Worm (Caenorhabditis elegans) whole organism, late embryonic: Measurements from ENCODE around the gene melo-1.

ENCODE experiments used
- ahr-1 ChIP-seq: sonication (generic microtip); optimal IDR thresholded peaks from 2 replicates; lab custom pipeline; 2016; ENCODE audit warnings: missing genetic modification characterization, missing compliant biosample characterization
- ceh-30 ChIP-seq: fragments of 150-350 bp; optimal IDR thresholded peaks from 2 replicates; lab custom pipeline; 2014; ENCODE audit warnings: missing biosample characterization, missing genetic modification characterization
- dmd-4 ChIP-seq: sonication (generic microtip); optimal IDR thresholded peaks from 2 replicates; lab custom pipeline; 2016; ENCODE audit warnings: borderline replicate concordance, missing genetic modification characterization, missing compliant biosample characterization
- dve-1 ChIP-seq: sonication (generic microtip); optimal IDR thresholded peaks from 2 replicates; lab custom pipeline; 2017; ENCODE audit warnings: antibody characterized with exemption, mild to moderate bottlenecking, missing genetic modification characterization, missing compliant biosample characterization
- gmeb-2 ChIP-seq: sonication (generic microtip); optimal IDR thresholded peaks from 2 replicates; lab custom pipeline; 2016; ENCODE audit warnings: missing genetic modification characterization, inconsistent platforms, missing compliant biosample characterization
- nhr-11 ChIP-seq: fragments of 150-350 bp; optimal IDR thresholded peaks from 2 replicates; lab custom pipeline; 2014; ENCODE audit warnings: missing biosample characterization, missing genetic modification characterization
- pha-4 ChIP-seq: fragments of 150-350 bp; optimal IDR thresholded peaks from 2 replicates; lab custom pipeline; 2018; ENCODE audit warnings: missing biosample characterization, missing genetic modification reagents, missing genetic modification characterization
- pqm-1 ChIP-seq: sonication (generic microtip); optimal IDR thresholded peaks from 2 replicates; lab custom pipeline; 2016; ENCODE audit warnings: missing genetic modification characterization, missing compliant biosample characterization
- pros-1 ChIP-seq: fragments of 150-350 bp; optimal IDR thresholded peaks from 2 replicates; lab custom pipeline; 2014; ENCODE audit warnings: missing biosample characterization, missing genetic modification reagents, missing genetic modification characterization
- unc-42 ChIP-seq: sonication (generic microtip); optimal IDR thresholded peaks from 2 replicates; lab custom pipeline; 2016; ENCODE audit warnings: missing genotype, missing genetic modification characterization, missing compliant biosample characterization
- unc-55 ChIP-seq: sonication (generic microtip); optimal IDR thresholded peaks from 2 replicates; lab custom pipeline; 2017; ENCODE audit warnings: missing biosample characterization, missing genetic modification reagents, missing genetic modification characterization

DNA sequence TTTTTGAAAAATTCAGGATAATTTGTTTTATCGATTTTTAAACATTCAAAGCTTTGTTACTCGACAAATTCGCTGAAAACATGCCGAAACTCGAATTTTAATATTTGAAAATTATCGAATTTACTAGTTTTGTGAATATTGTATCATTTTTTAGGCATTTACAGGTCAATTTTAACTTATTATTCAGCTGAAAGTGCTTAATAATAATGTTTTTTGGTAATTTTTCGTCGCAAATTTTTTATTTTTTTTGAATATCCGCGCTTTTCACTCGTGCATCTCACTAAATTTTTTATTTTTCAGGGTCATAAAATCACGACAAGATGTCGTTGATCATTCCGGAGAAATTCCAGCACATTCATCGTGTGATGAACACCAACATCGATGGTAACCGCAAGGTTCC is 38.5 kb downstream of the melo-1 start, which contains the start of gene rps-18:
- TF ChIP-seq ceh-30 (tag; lab: Kevin White, UChicago) (no peak), dmd-4 (no peak), unc-42 (no peak), pha-4 (tag; lab: Kevin White, UChicago) (no peak), ahr-1 (tag; lab: Kevin White, UChicago) (no peak), pros-1 (tag; lab: Kevin White, UChicago) (no peak), pqm-1 (tag; lab: Kevin White, UChicago) (no peak), unc-55 (GFP tag; lab: Kevin White, UChicago) (no peak), gmeb-2 (tag; lab: Kevin White, UChicago) (no peak), nhr-11 (no peak), dve-1 (tag; lab: Kevin White, UChicago) (no peak)
